Fruit fly (Drosophila melanogaster): ENCODE data around the gene CG32281.

Gene CG32281

DNA sequence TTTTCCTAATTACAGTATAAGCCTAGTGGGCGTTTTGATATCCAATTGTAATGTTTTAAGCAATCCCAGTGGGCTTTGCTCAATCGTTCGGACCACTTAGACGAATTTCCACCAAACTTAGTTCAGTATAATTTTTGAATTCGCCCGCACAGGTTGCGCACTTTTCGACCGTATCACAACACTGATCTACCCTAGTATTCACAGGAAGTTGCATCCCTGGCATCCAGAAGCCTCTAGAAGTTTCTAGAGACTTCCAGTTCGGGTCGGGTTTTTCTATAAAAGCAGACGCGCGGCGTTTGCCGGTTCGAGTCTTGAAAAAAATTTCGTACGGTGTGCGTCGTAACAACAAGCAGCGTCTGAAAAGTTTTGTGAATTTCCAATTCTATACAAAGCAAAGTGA is 23.7 kb downstream of the CG32281 start, which contains the start of gene Hsp83 (continued):
- TF ChIP-seq Smox (GFP tag; optimal IDR thresholded peaks at IDR 0.05) (peak; percentile 88), Eip75B (GFP tag; optimal IDR thresholded peaks at IDR 0.05) (peak; percentile 95), eg (GFP tag; IDR thresholded peaks at IDR 0.05) (peak; percentile 94), lz (GFP tag; optimal IDR thresholded peaks at IDR 0.05) (peak; percentile 93), achi (GFP tag; optimal IDR thresholded peaks at IDR 0.05) (peak; percentile 88), Eip93F (GFP tag; optimal IDR thresholded peaks at IDR 0.05) (peak; percentile 89), Hr39 (GFP tag; optimal IDR thresholded peaks at IDR 0.05) (peak; percentile 75), CG15336 (GFP tag; IDR thresholded peaks at IDR 0.05) (peak; percentile 72), Eip78C (GFP tag) (peak; percentile 99), Met (GFP tag; optimal IDR thresholded peaks at IDR 0.05) (peak; percentile 94), CG32006 (GFP tag; optimal IDR thresholded peaks at IDR 0.05) (peak; percentile 69), salr (GFP tag; optimal IDR thresholded peaks at IDR 0.05) (peak; percentile 3 to 90), pdm3 (GFP tag; optimal IDR thresholded peaks at IDR 0.05) (peak; percentile 88), CG6792 (GFP tag; optimal IDR thresholded peaks at IDR 0.05) (peak; percentile 90), CG6163 (GFP tag; IDR thresholded peaks at IDR 0.05) (peak; percentile 97), Ets96B (tag; optimal IDR thresholded peaks at IDR 0.05) (peak; percentile 68), esn (GFP tag; optimal IDR thresholded peaks at IDR 0.05) (peak; percentile 97), Ets21C (GFP tag; optimal IDR thresholded peaks at IDR 0.05) (peak; percentile 76), CG3919 (GFP tag; optimal IDR thresholded peaks at IDR 0.05) (peak; percentile 96), Sox15 (GFP tag; optimal IDR thresholded peaks at IDR 0.05) (peak; percentile 18), CG6854 (GFP tag; optimal IDR thresholded peaks at IDR 0.05) (peak; percentile 100), Sox102F (GFP tag; optimal IDR thresholded peaks at IDR 0.05) (peak; percentile 98), CG8632 (GFP tag; optimal IDR thresholded peaks at IDR 0.05) (peak; percentile 92), svp (GFP tag) (no peak), CG3032 (tag; optimal IDR thresholded peaks at IDR 0.05) (peak; percentile 82), cyc (GFP tag; optimal IDR thresholded peaks at IDR 0.05) (peak; percentile 90), Gug (GFP tag; IDR thresholded peaks at IDR 0.05) (peak; percentile 70), Lpt (GFP tag; optimal IDR thresholded peaks at IDR 0.05) (peak; percentile 32), CG31627 (GFP tag; optimal IDR thresholded peaks at IDR 0.05) (peak; percentile 83), CG11902 (GFP tag; optimal IDR thresholded peaks at IDR 0.05) (peak; percentile 34), CG9139 (GFP tag; optimal IDR thresholded peaks at IDR 0.05) (peak; percentile 98), CG8119 (GFP tag; IDR thresholded peaks at IDR 0.05) (peak; percentile 82), spab (GFP tag; optimal IDR thresholded peaks at IDR 0.05) (peak; percentile 79), CG8319 (GFP tag; optimal IDR thresholded peaks at IDR 0.05) (peak; percentile 89), CG7368 (GFP tag; optimal IDR thresholded peaks at IDR 0.05) (peak; percentile 96), Blimp-1 (GFP tag; optimal IDR thresholded peaks at IDR 0.05) (peak; percentile 91), CG10669 (GFP tag; optimal IDR thresholded peaks at IDR 0.05) (peak; percentile 90), dac (GFP tag; optimal IDR thresholded peaks at IDR 0.05) (peak; percentile 68)

- TF ChIP-seq fkh (GFP tag; optimal IDR thresholded peaks at IDR 0.05) (peak; percentile 15), CG4318 (GFP tag; optimal IDR thresholded peaks at IDR 0.05) (peak; percentile 94), CG6808 (GFP tag; optimal IDR thresholded peaks at IDR 0.05) (peak; percentile 73), CG32006 (GFP tag; optimal IDR thresholded peaks at IDR 0.05) (peak; percentile 99), CG10669 (GFP tag; optimal IDR thresholded peaks at IDR 0.05) (peak; percentile 96), eg (GFP tag; IDR thresholded peaks at IDR 0.05) (peak; percentile 99), dsx (GFP tag; optimal IDR thresholded peaks at IDR 0.05; ENCODE audit: poor library complexity, severe bottlenecking) (peak; percentile 93), Ets21C (GFP tag; optimal IDR thresholded peaks at IDR 0.05) (peak; percentile 82), CG3919 (GFP tag; optimal IDR thresholded peaks at IDR 0.05) (peak; percentile 98), svp (GFP tag) (peak; percentile 97), CG8319 (GFP tag; optimal IDR thresholded peaks at IDR 0.05) (peak; percentile 94), pdm3 (GFP tag; optimal IDR thresholded peaks at IDR 0.05) (peak; percentile 97), CG15336 (GFP tag; IDR thresholded peaks at IDR 0.05) (peak; percentile 99), dac (GFP tag; optimal IDR thresholded peaks at IDR 0.05) (peak; percentile 95), Blimp-1 (GFP tag; optimal IDR thresholded peaks at IDR 0.05) (peak; percentile 85), CG34406 (GFP tag; optimal IDR thresholded peaks at IDR 0.05) (peak; percentile 98), achi (GFP tag; optimal IDR thresholded peaks at IDR 0.05) (peak; percentile 98), topi (GFP tag; optimal IDR thresholded peaks at IDR 0.05) (peak; percentile 96), Eip75B (GFP tag; optimal IDR thresholded peaks at IDR 0.05) (peak; percentile 96), CG11762 (GFP tag; optimal IDR thresholded peaks at IDR 0.05; ENCODE audit: insufficient read depth) (peak; percentile 97), cyc (GFP tag; optimal IDR thresholded peaks at IDR 0.05) (peak; percentile 95), CG31627 (GFP tag; optimal IDR thresholded peaks at IDR 0.05) (peak; percentile 90), net (GFP tag; optimal IDR thresholded peaks at IDR 0.05) (peak; percentile 98), Eip93F (GFP tag; optimal IDR thresholded peaks at IDR 0.05) (peak; percentile 93), fd59A (GFP tag; optimal IDR thresholded peaks at IDR 0.05) (peak; percentile 80), Hr4 (GFP tag; optimal IDR thresholded peaks at IDR 0.05) (peak; percentile 96), fd85E (GFP tag; optimal IDR thresholded peaks at IDR 0.05) (peak; percentile 93), CG3032 (tag; optimal IDR thresholded peaks at IDR 0.05) (peak; percentile 91), esn (GFP tag; optimal IDR thresholded peaks at IDR 0.05) (peak; percentile 98)
Measured at dm6 chr3L:3194059-3194458, 24.9 kb downstream of the CG32281 start.

All from whole organism, prepupa.